Worm (Caenorhabditis elegans) whole organism, young adult: ENCODE measurements around the gene cyp-33C9.

Source experiments
- B0019.2 ChIP-seq: fragments of 200-800 bp; sonication (Bioruptor generic); conservative IDR thresholded peaks from 2 replicates; pipeline ENCODE4 v1.3.6; 2022; ENCODE audit warnings: missing genetic modification reagents, missing genetic modification characterization, missing compliant biosample characterization
- B0261.1 ChIP-seq: sonication (generic microtip); optimal IDR thresholded peaks from 2 replicates; lab custom pipeline; 2016; ENCODE audit warnings: mild to moderate bottlenecking, missing genetic modification characterization, moderate library complexity, missing compliant biosample characterization
- C17E4.6 ChIP-seq: fragments of 200-800 bp; sonication (Bioruptor generic); IDR thresholded peaks from 2 replicates; pipeline ENCODE4 v1.3.6; 2022; ENCODE audit warnings: missing genetic modification reagents, missing genetic modification characterization, missing compliant biosample characterization
- F39B2.1 ChIP-seq: fragments of 200-800 bp; sonication (Bioruptor generic); IDR thresholded peaks from 2 replicates; pipeline ENCODE4 v1.3.6; 2022; ENCODE audit warnings: missing genetic modification reagents, missing genetic modification characterization, missing compliant biosample characterization
- aptf-3 ChIP-seq: fragments of 200-800 bp; sonication (Bioruptor generic); IDR thresholded peaks from 2 replicates; pipeline ENCODE4 v1.3.6; 2022; ENCODE audit warnings: missing genetic modification characterization, missing compliant biosample characterization
- ccch-3 ChIP-seq: fragments of 200-800 bp; sonication (Bioruptor generic); optimal IDR thresholded peaks from 2 replicates; lab custom pipeline; 2018; ENCODE audit warnings: mild to moderate bottlenecking, missing genetic modification characterization, missing compliant biosample characterization
- cebp-2 ChIP-seq: fragments of 200-800 bp; sonication (Bioruptor generic); IDR thresholded peaks from 2 replicates; pipeline ENCODE4 v1.3.6; 2022; ENCODE audit warnings: missing genetic modification characterization, missing compliant biosample characterization
- dpl-1 ChIP-seq: fragments of 150-350 bp; optimal IDR thresholded peaks from 2 replicates; lab custom pipeline; 2014; ENCODE audit warnings: missing biosample characterization, missing genetic modification reagents, missing genetic modification characterization
- egrh-3 ChIP-seq: fragments of 200-800 bp; sonication (Bioruptor generic); IDR thresholded peaks from 2 replicates; pipeline ENCODE4 v1.3.6; 2022; ENCODE audit warnings: missing genetic modification reagents, missing genetic modification characterization, missing compliant biosample characterization
- him-1 ChIP-seq: sonication (generic microtip); optimal IDR thresholded peaks from 2 replicates; lab custom pipeline; 2016; ENCODE audit warnings: missing genotype, missing genetic modification reagents, missing genetic modification characterization, missing compliant biosample characterization
- lsl-1 ChIP-seq: fragments of 200-800 bp; sonication (Bioruptor generic); optimal IDR thresholded peaks from 2 replicates; lab custom pipeline; 2018; ENCODE audit warnings: mild to moderate bottlenecking, missing genetic modification characterization, moderate library complexity, missing compliant biosample characterization
- nfya-1 ChIP-seq: sonication (generic microtip); optimal IDR thresholded peaks from 2 replicates; lab custom pipeline; 2017; ENCODE audit warnings: antibody characterized with exemption, missing compliant biosample characterization, missing genetic modification characterization, borderline replicate concordance; ENCODE audit not compliant: insufficient read depth
- nhr-179 ChIP-seq: sonication (generic microtip); optimal IDR thresholded peaks from 2 replicates; lab custom pipeline; 2016; ENCODE audit warnings: mild to moderate bottlenecking, missing genetic modification characterization, missing compliant biosample characterization
- sea-2 ChIP-seq: fragments of 200-800 bp; sonication (Bioruptor generic); IDR thresholded peaks from 2 replicates; pipeline ENCODE4 v1.3.6; 2022; ENCODE audit warnings: missing genetic modification characterization, missing compliant biosample characterization

DNA sequence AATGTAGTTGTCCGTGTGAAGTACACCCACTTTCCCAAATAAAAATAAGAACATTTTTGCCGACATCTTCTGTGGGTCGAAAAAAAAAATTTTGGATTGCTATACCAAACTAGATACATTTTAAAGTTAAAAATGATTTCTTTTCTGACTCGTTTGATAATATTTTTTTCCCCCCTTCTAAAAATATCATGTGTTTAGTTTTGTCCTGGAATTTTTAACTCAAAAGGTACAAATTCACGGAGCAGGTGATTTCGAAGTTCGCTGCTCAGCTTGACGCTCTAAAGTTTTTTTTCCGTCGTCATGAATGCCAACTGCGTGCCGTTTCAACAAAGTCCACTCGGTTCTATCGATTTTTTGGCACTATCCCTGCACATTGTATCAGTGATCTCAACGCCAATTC lies 28.4 kb downstream of the cyp-33C9 start, which contains the start of gene srh-185:
- no peak for TF ChIP-seq nfya-1 (tag; lab: Kevin White, UChicago)
- TF ChIP-seq aptf-3, result no peak
- no peak for TF ChIP-seq F39B2.1 (GFP tag; lab: Robert Waterston, UW)
- TF ChIP-seq ccch-3 (GFP tag; lab: Kevin White, UChicago), result no peak
- no peak for TF ChIP-seq lsl-1 (GFP tag; lab: Kevin White, UChicago)
- no peak for TF ChIP-seq dpl-1 (GFP tag; lab: Kevin White, UChicago)
- TF ChIP-seq sea-2 (GFP tag; lab: Robert Waterston, UW), result no peak
- no peak for TF ChIP-seq him-1 (tag; lab: Kevin White, UChicago)
- no peak for TF ChIP-seq egrh-3 (GFP tag; lab: Robert Waterston, UW)
- TF ChIP-seq C17E4.6, result no peak
- no peak for TF ChIP-seq cebp-2 (GFP tag; lab: Robert Waterston, UW)
- no peak for TF ChIP-seq B0261.1 (tag; lab: Kevin White, UChicago)
- no peak for TF ChIP-seq nhr-179
- TF ChIP-seq B0019.2 (GFP tag; lab: Robert Waterston, UW), result no peak
